Worm (Caenorhabditis elegans): ENCODE measurements around the gene dylt-2.

Gene dylt-2

DNA sequence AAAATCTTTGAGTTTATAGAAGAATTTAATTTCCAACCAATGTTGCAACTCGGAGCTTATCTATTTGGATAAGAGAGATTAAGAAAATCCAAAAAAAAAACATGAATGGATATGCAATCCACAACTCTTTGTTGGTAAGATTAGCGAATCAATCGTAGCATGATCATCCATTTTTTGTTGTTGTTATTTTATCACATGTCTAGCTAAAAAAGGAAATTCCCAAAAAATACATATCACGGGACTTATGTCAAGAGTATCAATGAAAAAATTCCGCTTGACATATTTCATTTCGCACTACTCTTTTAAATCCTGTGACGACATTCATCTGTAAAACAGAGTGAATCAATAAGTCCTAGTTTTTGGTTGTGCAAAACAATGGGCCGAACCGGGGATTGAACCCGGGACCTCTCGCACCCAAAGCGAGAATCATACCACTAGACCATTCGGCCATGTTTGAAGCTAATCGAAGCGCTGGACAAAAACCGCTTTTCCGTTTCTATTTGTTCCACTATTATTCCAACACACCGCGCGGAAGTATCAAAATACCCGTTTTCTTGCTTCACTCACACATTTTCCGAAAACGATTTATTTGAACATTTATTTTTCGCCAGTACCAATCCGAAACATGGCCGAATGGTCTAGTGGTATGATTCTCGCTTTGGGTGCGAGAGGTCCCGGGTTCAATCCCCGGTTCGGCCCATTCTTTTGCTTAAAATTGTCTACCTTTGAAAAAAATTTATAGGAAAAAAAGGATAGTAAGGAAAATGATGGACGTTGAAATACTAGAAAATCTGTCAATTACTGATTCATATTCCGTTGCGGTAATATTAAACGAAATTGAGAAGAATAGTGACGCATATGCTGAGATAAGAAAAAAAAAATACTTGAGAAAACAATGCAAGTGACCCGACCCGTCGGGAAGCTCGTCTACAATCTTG lies 29.4 kb upstream of the dylt-2 start (continued):
- no peak for TF ChIP-seq pqm-1 (tag; optimal IDR thresholded peaks at IDR 0.05)
- no peak for TF ChIP-seq lin-1 (GFP tag; IDR thresholded peaks at IDR 0.05)
- TF ChIP-seq dpl-1 (GFP tag; optimal IDR thresholded peaks at IDR 0.05) = peak; percentile 16
- peak; percentile 27 for TF ChIP-seq hlh-30 (tag; optimal IDR thresholded peaks at IDR 0.05; ENCODE audit: insufficient read depth)
- TF ChIP-seq spr-1 (tag; optimal IDR thresholded peaks at IDR 0.05) = peak; percentile 43
- TF ChIP-seq hmg-1.1 (GFP tag; IDR thresholded peaks at IDR 0.05) = peak; percentile 66
- no peak for TF ChIP-seq nhr-28 (tag; optimal IDR thresholded peaks at IDR 0.05)
- no peak for TF ChIP-seq nhr-10 (tag; optimal IDR thresholded peaks at IDR 0.05)
- TF ChIP-seq lin-38 (GFP tag; IDR thresholded peaks at IDR 0.05) = peak; percentile 53
- TF ChIP-seq zip-2 (tag; optimal IDR thresholded peaks at IDR 0.05) = peak; percentile 65
- TF ChIP-seq zag-1 (tag; optimal IDR thresholded peaks at IDR 0.05) = no peak
- TF ChIP-seq F10B5.3 (tag; optimal IDR thresholded peaks at IDR 0.05) = peak; percentile 7
- no peak for TF ChIP-seq cey-2 (tag; optimal IDR thresholded peaks at IDR 0.05; ENCODE audit: borderline replicate concordance, insufficient read depth)
- TF ChIP-seq unc-62 (GFP tag; optimal IDR thresholded peaks at IDR 0.05 in 1 of 2) = no peak
- no peak for TF ChIP-seq unc-62 (tag; optimal IDR thresholded peaks at IDR 0.05)
- 0 out of 2 replicates have a peak, but pooled peaks have one; percentile 32 for TF ChIP-seq F44E2.7 (GFP tag; IDR thresholded peaks at IDR 0.05)
- peak; percentile 66; the same call in 1 of the 2 replicates for TF ChIP-seq zfp-3 (GFP tag; conservative IDR thresholded peaks at IDR 0.05)
- TF ChIP-seq aha-1 (tag) = peak; percentile 53
- TF ChIP-seq lin-13 (GFP tag; optimal IDR thresholded peaks at IDR 0.05) = peak; percentile 29
- peak; percentile 34 for TF ChIP-seq Y5F2A.4 (GFP tag; optimal IDR thresholded peaks at IDR 0.05)
- peak; percentile 70 for TF ChIP-seq nhr-111 (GFP tag; optimal IDR thresholded peaks at IDR 0.05)
- no peak for TF ChIP-seq hif-1 (tag; optimal IDR thresholded peaks at IDR 0.05)
- TF ChIP-seq lir-3 (tag; optimal IDR thresholded peaks at IDR 0.05) = peak; percentile 63
- no peak for TF ChIP-seq set-16 (GFP tag; IDR thresholded peaks at IDR 0.05)
- peak; percentile 51; the same call in 1 of the 2 replicates for TF ChIP-seq madf-9 (GFP tag; conservative IDR thresholded peaks at IDR 0.05)
- no peak for TF ChIP-seq jun-1 (tag; optimal IDR thresholded peaks at IDR 0.05)
- peak; percentile 5; the same call in 1 of the 2 replicates for TF ChIP-seq D1046.2 (GFP tag; IDR thresholded peaks at IDR 0.05)
- no peak for TF ChIP-seq F26F4.8 (GFP tag; conservative IDR thresholded peaks at IDR 0.05)
- no peak for TF ChIP-seq daf-8 (GFP tag; IDR thresholded peaks at IDR 0.05)
- 0 out of 2 replicates have a peak, but pooled peaks have one; percentile 16 for TF ChIP-seq dmd-9 (GFP tag; IDR thresholded peaks at IDR 0.05)
- TF ChIP-seq T20F7.1 (GFP tag; optimal IDR thresholded peaks at IDR 0.05) = no peak
- TF ChIP-seq snpc-4 (tag; optimal IDR thresholded peaks at IDR 0.05) = no peak
- peak; percentile 41 for TF ChIP-seq ztf-7 (tag; optimal IDR thresholded peaks at IDR 0.05)
- TF ChIP-seq nhr-102 (tag; optimal IDR thresholded peaks at IDR 0.05) = peak; percentile 63
- TF ChIP-seq mep-1 (tag; optimal IDR thresholded peaks at IDR 0.05) = peak; percentile 31
- TF ChIP-seq arid-1 (GFP tag; conservative IDR thresholded peaks at IDR 0.05) = 0 out of 2 replicates have a peak, but pooled peaks have one; percentile 18
- TF ChIP-seq mxl-3 (GFP tag; optimal IDR thresholded peaks at IDR 0.05) = peak; percentile 13

DNA sequence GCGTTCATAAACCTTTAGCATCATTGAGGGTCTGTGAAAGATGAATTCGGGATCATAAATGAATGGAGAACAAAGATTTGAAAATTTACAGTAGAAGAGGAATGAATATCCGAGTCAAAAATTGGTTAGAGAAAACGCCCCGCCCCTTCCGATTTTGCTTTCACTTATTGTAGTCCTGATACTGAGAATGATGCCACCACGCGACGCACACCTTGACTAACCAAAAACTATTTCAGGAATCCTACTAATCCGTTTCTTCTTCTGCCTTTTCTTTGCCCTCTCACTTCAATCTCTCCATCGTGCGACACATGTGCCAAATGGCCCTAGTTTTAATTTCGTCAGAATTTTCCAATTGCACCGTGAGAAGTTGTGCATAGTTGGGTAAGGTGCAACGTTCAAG lies 23.5 kb upstream of the dylt-2 start:
- peak; percentile 36 for TF ChIP-seq aha-1 (tag)
- TF ChIP-seq zag-1 (tag; optimal IDR thresholded peaks at IDR 0.05) = no peak
- no peak for TF ChIP-seq zip-2 (tag; optimal IDR thresholded peaks at IDR 0.05)
- TF ChIP-seq daf-16 (GFP tag; optimal IDR thresholded peaks at IDR 0.05) = no peak
- TF ChIP-seq daf-16 (tag; optimal IDR thresholded peaks at IDR 0.05) = no peak
- TF ChIP-seq unc-62 (GFP tag; optimal IDR thresholded peaks at IDR 0.05 in 1 of 2) = peak in 1 of 2 experiments; percentile 79
- no peak for TF ChIP-seq unc-62 (tag; optimal IDR thresholded peaks at IDR 0.05)

Data from whole organism, L4 larva.